Fruit fly (Drosophila melanogaster) whole organism, embryonic: ENCODE measurements around the gene Shmt.

Experiments used
- Awh ChIP-seq: fragments of 200-800 bp; sonication (Bioruptor generic); IDR thresholded peaks from 2 replicates; pipeline ENCODE4, ENCODE4 v1.3.6; 2022; ENCODE audit warnings: missing biosample characterization, missing genetic modification characterization
- Blimp-1 ChIP-seq: fragments of 200-800 bp; sonication (Bioruptor generic); optimal IDR thresholded peaks from 3 replicates; lab custom pipeline; 2018; ENCODE audit warnings: missing biosample characterization, missing genetic modification characterization, mild to moderate bottlenecking, moderate library complexity, missing genetic modification reagents
- CG11085 ChIP-seq: fragments of 200-800 bp; sonication (Bioruptor generic); IDR thresholded peaks from 2 replicates; pipeline ENCODE4 v1.3.6; 2022; ENCODE audit warnings: missing biosample characterization, missing genetic modification characterization
- CG11247 ChIP-seq: fragments of 200-800 bp; sonication (Bioruptor generic); IDR thresholded peaks from 2 replicates; pipeline ENCODE4 v1.3.6; 2022; ENCODE audit warnings: missing biosample characterization, missing genetic modification characterization
- CG12219 ChIP-seq: fragments of 200-800 bp; sonication (Bioruptor generic); optimal IDR thresholded peaks from 3 replicates; lab custom pipeline; 2018; ENCODE audit warnings: missing biosample characterization, mild to moderate bottlenecking, missing genetic modification characterization
- CG12236 ChIP-seq: fragments of 200-800 bp; sonication (Bioruptor generic); optimal IDR thresholded peaks from 2 replicates; lab custom pipeline; 2016; ENCODE audit warnings: missing biosample characterization, missing genetic modification characterization
- CG14441 ChIP-seq: fragments of 200-800 bp; sonication (Bioruptor generic); IDR thresholded peaks from 2 replicates; pipeline ENCODE4 v1.3.6; 2022; ENCODE audit warnings: missing biosample characterization, missing genetic modification characterization
- CG15269 ChIP-seq: fragments of 200-800 bp; sonication (Bioruptor generic); optimal IDR thresholded peaks from 2 replicates; lab custom pipeline; 2018; ENCODE audit warnings: missing biosample characterization, mild to moderate bottlenecking, missing genetic modification characterization, moderate library complexity
- CG15479 ChIP-seq: fragments of 200-800 bp; sonication (Bioruptor generic); optimal IDR thresholded peaks from 3 replicates; lab custom pipeline; 2019; ENCODE audit warnings: missing biosample characterization, mild to moderate bottlenecking, missing genetic modification characterization, moderate library complexity
- CG15601 ChIP-seq: fragments of 200-800 bp; sonication (Bioruptor generic); optimal IDR thresholded peaks from 3 replicates; lab custom pipeline; 2019; ENCODE audit warnings: missing biosample characterization, mild to moderate bottlenecking, missing genetic modification characterization, moderate library complexity
- CG17186 ChIP-seq: fragments of 200-800 bp; sonication (Bioruptor generic); optimal IDR thresholded peaks from 3 replicates; lab custom pipeline; 2017; ENCODE audit warnings: missing biosample characterization, missing genetic modification reagents, missing genetic modification characterization
- CG1832 ChIP-seq: fragments of 200-800 bp; sonication (Bioruptor generic); optimal IDR thresholded peaks from 2 replicates; lab custom pipeline; 2017; ENCODE audit warnings: missing biosample characterization, mild to moderate bottlenecking, missing genetic modification characterization, inconsistent platforms
- CG18476 ChIP-seq: fragments of 200-800 bp; sonication (Bioruptor generic); optimal IDR thresholded peaks from 2 replicates; lab custom pipeline; 2016; ENCODE audit warnings: missing biosample characterization, mild to moderate bottlenecking, missing genetic modification characterization
- CG2199 ChIP-seq: fragments of 200-800 bp; sonication (Bioruptor generic); IDR thresholded peaks from 3 replicates; pipeline ENCODE4 v1.3.6; 2022; ENCODE audit warnings: missing biosample characterization, missing genetic modification characterization
- CG2202 ChIP-seq: fragments of 200-800 bp; sonication (Bioruptor generic); optimal IDR thresholded peaks from 2 replicates; lab custom pipeline; 2018; ENCODE audit warnings: missing biosample characterization, mild to moderate bottlenecking, missing genetic modification characterization
- CG2712 ChIP-seq: fragments of 200-800 bp; optimal IDR thresholded peaks from 3 replicates; lab custom pipeline; 2019; ENCODE audit warnings: missing biosample characterization, mild to moderate bottlenecking, missing genetic modification characterization, moderate library complexity
- CG34422 ChIP-seq: fragments of 200-800 bp; sonication (Bioruptor generic); IDR thresholded peaks from 3 replicates; pipeline ENCODE4 v1.3.6; 2022; ENCODE audit warnings: missing biosample characterization, missing genetic modification characterization
- CG7271 ChIP-seq: fragments of 200-800 bp; sonication (Bioruptor generic); optimal IDR thresholded peaks from 2 replicates; lab custom pipeline; 2018; ENCODE audit warnings: missing biosample characterization, mild to moderate bottlenecking, missing genetic modification characterization, moderate library complexity
- CG7357 ChIP-seq: fragments of 200-800 bp; sonication (Bioruptor generic); IDR thresholded peaks from 3 replicates; pipeline ENCODE4 v1.3.6; 2022; ENCODE audit warnings: missing biosample characterization, missing genetic modification characterization
- CG9215 ChIP-seq: fragments of 200-800 bp; sonication (Bioruptor generic); IDR thresholded peaks from 2 replicates; pipeline ENCODE4 v1.3.6; 2022; ENCODE audit warnings: missing biosample characterization, missing genetic modification characterization
- CG9817 ChIP-seq: fragments of 200-800 bp; sonication (Bioruptor generic); optimal IDR thresholded peaks from 2 replicates; lab custom pipeline; 2018; ENCODE audit warnings: missing biosample characterization, mild to moderate bottlenecking, missing genetic modification characterization, moderate library complexity
- CHES-1-like ChIP-seq: fragments of 200-800 bp; sonication (Bioruptor generic); optimal IDR thresholded peaks from 2 replicates; lab custom pipeline; 2016; ENCODE audit warnings: missing biosample characterization, missing genetic modification characterization
- Camta ChIP-seq: fragments of 200-800 bp; sonication (Bioruptor generic); optimal IDR thresholded peaks from 2 replicates; lab custom pipeline; 2016; ENCODE audit warnings: missing biosample characterization, missing genetic modification characterization
- CkIIα-i1 ChIP-seq: fragments of 200-800 bp; sonication (Bioruptor generic); IDR thresholded peaks from 2 replicates; pipeline ENCODE4 v1.3.6; 2022; ENCODE audit warnings: missing biosample characterization, missing genetic modification characterization
- CrebB ChIP-seq: fragments of 200-800 bp; sonication (Bioruptor generic); optimal IDR thresholded peaks from 3 replicates; lab custom pipeline; 2018; ENCODE audit warnings: missing biosample characterization, mild to moderate bottlenecking, missing genetic modification characterization
- Dad ChIP-seq: fragments of 200-800 bp; sonication (Bioruptor generic); optimal IDR thresholded peaks from 3 replicates; lab custom pipeline; 2016; ENCODE audit warnings: missing biosample characterization, missing genetic modification characterization
- Dip3 ChIP-seq: fragments of 200-800 bp; sonication (Bioruptor generic); optimal IDR thresholded peaks from 3 replicates; lab custom pipeline; 2016; ENCODE audit warnings: missing biosample characterization, missing genetic modification characterization
- Doc3 ChIP-seq: fragments of 200-800 bp; sonication (Bioruptor generic); IDR thresholded peaks from 3 replicates; pipeline ENCODE4 v1.3.6; 2022; ENCODE audit warnings: missing biosample characterization, missing genetic modification characterization; ENCODE audit not compliant: partially characterized antibody
- E2f1 ChIP-seq: fragments of 200-800 bp; sonication (Bioruptor generic); IDR thresholded peaks from 2 replicates; pipeline ENCODE4 v1.3.6; 2022; ENCODE audit warnings: missing biosample characterization, missing genetic modification characterization
- Elba2 ChIP-seq: fragments of 200-800 bp; sonication (Bioruptor generic); optimal IDR thresholded peaks from 3 replicates; lab custom pipeline; 2016; ENCODE audit warnings: missing biosample characterization, missing genetic modification characterization
- HmgD ChIP-seq: fragments of 200-800 bp; sonication (Bioruptor generic); optimal IDR thresholded peaks from 3 replicates; lab custom pipeline; 2016; ENCODE audit warnings: missing biosample characterization, missing genetic modification characterization
- HmgZ ChIP-seq: fragments of 200-800 bp; sonication (Bioruptor generic); optimal IDR thresholded peaks from 2 replicates; lab custom pipeline; 2018; ENCODE audit warnings: missing biosample characterization, mild to moderate bottlenecking, missing genetic modification characterization
- Hr78 ChIP-seq, 2 experiments: fragments of 200-800 bp in 1 of 2; fragments of >200 bp in 1 of 2; sonication (Bioruptor generic) in 1 of 2; optimal IDR thresholded peaks; 2 replicates each; lab custom pipeline; 2017 to 2019; ENCODE audit warnings: missing biosample characterization in 2 of 2, missing genetic modification characterization in 2 of 2, mild to moderate bottlenecking in 1 of 2, moderate library complexity in 1 of 2
- Mes4 ChIP-seq: fragments of 200-800 bp; sonication (Bioruptor generic); optimal IDR thresholded peaks from 2 replicates; lab custom pipeline; 2016; ENCODE audit warnings: missing biosample characterization, missing genetic modification characterization
- Sry-β ChIP-seq: fragments of 200-800 bp; sonication (Bioruptor generic); optimal IDR thresholded peaks from 2 replicates; lab custom pipeline; 2018; ENCODE audit warnings: missing biosample characterization, mild to moderate bottlenecking, missing genetic modification characterization, moderate library complexity
- TFAM ChIP-seq: fragments of 200-800 bp; sonication (Bioruptor generic); optimal IDR thresholded peaks from 2 replicates; lab custom pipeline; 2017; ENCODE audit warnings: missing biosample characterization, missing genetic modification characterization, inconsistent platforms
- Taf1 ChIP-seq: fragments of 200-800 bp; sonication (Bioruptor generic); IDR thresholded peaks from 2 replicates; pipeline ENCODE4 v1.3.6; 2022; ENCODE audit warnings: missing biosample characterization, missing genetic modification characterization
- Vsx1 ChIP-seq: fragments of 200-800 bp; sonication (Bioruptor generic); optimal IDR thresholded peaks from 2 replicates; lab custom pipeline; 2017; ENCODE audit warnings: missing biosample characterization, mild to moderate bottlenecking, missing genetic modification characterization, missing genetic modification reagents
- chif ChIP-seq, 2 experiments: fragments of 200-800 bp; sonication (Bioruptor generic); optimal IDR thresholded peaks; 3 replicates each; lab custom pipeline; 2016; ENCODE audit warnings: missing biosample characterization in 2 of 2, missing genetic modification characterization in 2 of 2
- crol ChIP-seq: fragments of 200-800 bp; sonication (Bioruptor generic); IDR thresholded peaks from 2 replicates; pipeline ENCODE4 v1.3.6; 2022; ENCODE audit warnings: missing biosample characterization, missing genetic modification characterization
- emc ChIP-seq: fragments of 200-800 bp; sonication (Bioruptor generic); optimal IDR thresholded peaks from 2 replicates; lab custom pipeline; 2016; ENCODE audit warnings: missing biosample characterization, missing genetic modification characterization
- gem ChIP-seq: fragments of 200-800 bp; sonication (Bioruptor generic); optimal IDR thresholded peaks from 2 replicates; lab custom pipeline; 2019; ENCODE audit warnings: missing biosample characterization, mild to moderate bottlenecking, missing genetic modification characterization, moderate library complexity
- gt ChIP-seq: fragments of 200-800 bp; sonication (Bioruptor generic); IDR thresholded peaks from 2 replicates; pipeline ENCODE4 v1.3.6; 2022; ENCODE audit warnings: missing biosample characterization, missing genetic modification characterization
- ken ChIP-seq: fragments of 200-800 bp; sonication (Bioruptor generic); IDR thresholded peaks from 3 replicates; pipeline ENCODE4 v1.3.6; 2022; ENCODE audit warnings: missing biosample characterization, missing genetic modification characterization
- slbo ChIP-seq: fragments of 200-800 bp; sonication (Bioruptor generic); IDR thresholded peaks from 2 replicates; pipeline ENCODE4 v1.3.6; 2022; ENCODE audit warnings: missing biosample characterization, missing genetic modification characterization
- slp2 ChIP-seq: fragments of 200-800 bp; sonication (Bioruptor generic); optimal IDR thresholded peaks from 2 replicates; lab custom pipeline; 2016; ENCODE audit warnings: missing biosample characterization, missing genetic modification characterization
- sug ChIP-seq: fragments of 200-800 bp; optimal IDR thresholded peaks from 2 replicates; lab custom pipeline; 2019; ENCODE audit warnings: missing biosample characterization, mild to moderate bottlenecking, missing genetic modification characterization, moderate library complexity
- tna ChIP-seq: fragments of 200-800 bp; sonication (Bioruptor generic); IDR thresholded peaks from 2 replicates; pipeline ENCODE4 v1.3.6; 2022; ENCODE audit warnings: missing biosample characterization, missing genetic modification characterization; ENCODE audit not compliant: partially characterized antibody
- yki ChIP-seq: fragments of >200 bp; optimal IDR thresholded peaks from 3 replicates; lab custom pipeline; 2018
- zfh2 ChIP-seq: fragments of 200-800 bp; sonication (Bioruptor generic); optimal IDR thresholded peaks from 2 replicates; lab custom pipeline; 2016; ENCODE audit warnings: missing biosample characterization, missing genetic modification characterization

Gene Shmt

dm6 chrX:5918499-5919126 lies 2.0 kb upstream of the Shmt start (continued):
- peak; percentile 95 for TF ChIP-seq crol (GFP tag; lab: Robert Waterston, UW)
- peak; percentile 91 for TF ChIP-seq CG17186
- peak; percentile 100 for TF ChIP-seq ken
- peak; percentile 99 for TF ChIP-seq CG9817 (tag; lab: Kevin White, UChicago)
- peak; percentile 98 for TF ChIP-seq sug (tag; lab: Kevin White, UChicago)
- peak; percentile 96 for TF ChIP-seq CG15601 (tag; lab: Kevin White, UChicago)
- TF ChIP-seq TFAM (GFP tag; lab: Kevin White, UChicago), result peak; percentile 85
- TF ChIP-seq Elba2 (GFP tag; lab: Kevin White, UChicago), result peak; percentile 79
- peak in 1 of 2 experiments; percentile 90 for TF ChIP-seq Hr78 (GFP tag; optimal IDR thresholded peaks at IDR 0.05; lab: Kevin White, UChicago)
- peak; percentile 98 for TF ChIP-seq slp2 (GFP tag; lab: Kevin White, UChicago)
- TF ChIP-seq CG12236 (GFP tag; lab: Kevin White, UChicago), result peak; percentile 100
- peak; percentile 98 for TF ChIP-seq CG7357 (GFP tag; lab: Robert Waterston, UW)
- TF ChIP-seq CG11247, result peak; percentile 99
- peak; percentile 98 for TF ChIP-seq gt (GFP tag; lab: Robert Waterston, UW)
- no peak for TF ChIP-seq CG15479
- TF ChIP-seq slbo (GFP tag; lab: Robert Waterston, UW), result peak; percentile 100
- TF ChIP-seq zfh2, result peak; percentile 98
- TF ChIP-seq CG1832 (GFP tag; lab: Kevin White, UChicago), result no peak
- TF ChIP-seq CG9215 (GFP tag; lab: Robert Waterston, UW), result peak; percentile 99
- peak; percentile 99 for TF ChIP-seq HmgZ (tag; lab: Kevin White, UChicago)
- peak; percentile 100 for TF ChIP-seq Taf1 (GFP tag; lab: Robert Waterston, UW)
- TF ChIP-seq Mes4, result peak; percentile 97
- TF ChIP-seq Dad (GFP tag; lab: Kevin White, UChicago), result peak; percentile 99
- peak; percentile 96 for TF ChIP-seq Blimp-1
- TF ChIP-seq CG14441 (GFP tag; lab: Robert Waterston, UW), result peak; percentile 100
- TF ChIP-seq Doc3 (GFP tag; lab: Robert Waterston, UW), result no peak
- peak; percentile 99 for TF ChIP-seq HmgD (GFP tag; lab: Kevin White, UChicago)
- TF ChIP-seq gem (tag; lab: Kevin White, UChicago), result peak; percentile 99
- peak; percentile 99 for TF ChIP-seq Camta (GFP tag; lab: Kevin White, UChicago)
- TF ChIP-seq CkIIα-i1, result peak; percentile 97
- peak; percentile 99 for TF ChIP-seq CG2199 (GFP tag; lab: Robert Waterston, UW)
- TF ChIP-seq CG15269 (tag; lab: Kevin White, UChicago), result peak; percentile 99
- peak; percentile 98 for TF ChIP-seq Dip3 (GFP tag; lab: Kevin White, UChicago)
- peak; percentile 99 for TF ChIP-seq Awh (GFP tag; lab: Robert Waterston, UW)
- peak; percentile 93 for TF ChIP-seq CG2202 (tag; lab: Kevin White, UChicago)
- peak; percentile 95 for TF ChIP-seq Vsx1 (GFP tag; lab: Kevin White, UChicago)
- peak; percentile 99 for TF ChIP-seq CHES-1-like (GFP tag; lab: Kevin White, UChicago)
- peak; percentile 49 for TF ChIP-seq Sry-β (GFP tag; lab: Kevin White, UChicago)
- TF ChIP-seq CG2712 (tag; lab: Kevin White, UChicago), result peak; percentile 98
- TF ChIP-seq E2f1, result peak; percentile 99
- TF ChIP-seq emc (GFP tag; lab: Kevin White, UChicago), result peak; percentile 97
- TF ChIP-seq yki (lab: Kevin White, UChicago), result peak; percentile 93
- TF ChIP-seq chif (GFP tag; optimal IDR thresholded peaks at IDR 0.05; lab: Kevin White, UChicago), result peak; percentile 99
- TF ChIP-seq CG12219, result peak; percentile 98
- TF ChIP-seq CrebB (tag; lab: Kevin White, UChicago), result peak; percentile 99
- TF ChIP-seq CG7271 (tag; lab: Kevin White, UChicago), result peak; percentile 72
- TF ChIP-seq CG18476 (GFP tag; lab: Kevin White, UChicago), result peak; percentile 96
- peak; percentile 83 for TF ChIP-seq tna (GFP tag; lab: Robert Waterston, UW)
- peak; percentile 99 for TF ChIP-seq CG34422 (GFP tag; lab: Robert Waterston, UW)
- peak; percentile 99 for TF ChIP-seq CG11085 (GFP tag; lab: Robert Waterston, UW)
